Worm (Caenorhabditis elegans) whole organism, L3 larva: ENCODE measurements around the gene F40F8.1.

ENCODE experiments used
- ama-1 ChIP-seq: fragments of 150-350 bp; optimal IDR thresholded peaks from 2 replicates; lab custom pipeline; 2018
- ceh-28 ChIP-seq: fragments of 150-350 bp; optimal IDR thresholded peaks from 2 replicates; lab custom pipeline; 2014; ENCODE audit warnings: missing biosample characterization, missing genetic modification reagents, missing genetic modification characterization
- ceh-82 ChIP-seq: fragments of 150-350 bp; optimal IDR thresholded peaks from 2 replicates; lab custom pipeline; 2014; ENCODE audit warnings: missing biosample characterization, missing genetic modification characterization
- elt-1 ChIP-seq: fragments of 150-350 bp; optimal IDR thresholded peaks from 2 replicates; lab custom pipeline; 2014; ENCODE audit warnings: missing biosample characterization, missing genetic modification characterization
- fos-1 ChIP-seq: fragments of 150-350 bp; optimal IDR thresholded peaks from 2 replicates; lab custom pipeline; 2014; ENCODE audit warnings: missing biosample characterization, missing genetic modification characterization
- jun-1 ChIP-seq: fragments of 150-350 bp; optimal IDR thresholded peaks from 2 replicates; lab custom pipeline; 2014; ENCODE audit warnings: missing biosample characterization, missing genetic modification reagents, missing genetic modification characterization
- lin-39 ChIP-seq: fragments of 150-350 bp; optimal IDR thresholded peaks from 2 replicates; lab custom pipeline; 2018; ENCODE audit warnings: missing biosample characterization, missing genetic modification reagents, missing genetic modification characterization
- nhr-11 ChIP-seq: fragments of 150-350 bp; optimal IDR thresholded peaks from 2 replicates; lab custom pipeline; 2014; ENCODE audit warnings: missing biosample characterization, missing genetic modification characterization
- nhr-28 ChIP-seq: fragments of 150-350 bp; optimal IDR thresholded peaks from 2 replicates; lab custom pipeline; 2014; ENCODE audit warnings: missing biosample characterization, missing genetic modification characterization
- nhr-76 ChIP-seq: fragments of 150-350 bp; sonication (generic microtip); optimal IDR thresholded peaks from 5 replicates; lab custom pipeline; 2014; ENCODE audit warnings: missing biosample characterization, missing genetic modification characterization
- pqm-1 ChIP-seq: fragments of 150-350 bp; optimal IDR thresholded peaks from 2 replicates; lab custom pipeline; 2017; ENCODE audit warnings: missing biosample characterization, missing genetic modification characterization, inconsistent platforms
- skn-1 ChIP-seq: fragments of 150-350 bp; optimal IDR thresholded peaks from 2 replicates; lab custom pipeline; 2014; ENCODE audit warnings: missing biosample characterization, missing genetic modification characterization
- snpc-4 ChIP-seq: fragments of 150-350 bp; optimal IDR thresholded peaks from 2 replicates; lab custom pipeline; 2014; ENCODE audit warnings: missing biosample characterization, missing genetic modification characterization
- ztf-11 ChIP-seq: fragments of 150-350 bp; optimal IDR thresholded peaks from 2 replicates; lab custom pipeline; 2014; ENCODE audit warnings: missing biosample characterization, missing genetic modification characterization

DNA sequence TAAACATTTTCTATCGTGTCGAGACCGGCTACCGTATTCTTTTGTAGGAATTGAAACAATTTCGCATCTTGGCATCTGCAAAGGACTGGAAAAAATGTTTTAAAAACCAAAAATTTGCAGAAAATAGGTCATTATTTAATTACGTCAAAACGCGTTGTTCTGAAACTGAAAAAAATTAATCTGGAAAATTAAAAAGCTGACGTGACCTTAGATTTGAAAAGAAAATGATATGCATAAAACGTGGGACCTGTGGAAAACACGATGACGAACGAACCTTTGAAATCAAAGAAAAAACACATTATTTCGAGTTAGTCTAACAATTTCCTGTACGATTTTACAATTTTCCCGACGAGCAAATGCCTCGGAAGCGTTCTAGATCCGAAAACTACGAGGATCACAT lies 23.3 kb upstream of the F40F8.1 start, which contains the start of gene C09H10.9:
- TF ChIP-seq lin-39 (tag; lab: Kevin White, UChicago) (no peak), ama-1 (lab: Kevin White, UChicago) (no peak), ceh-82 (tag; lab: Kevin White, UChicago) (no peak), nhr-11 (tag; lab: Kevin White, UChicago) (no peak), ztf-11 (tag; lab: Kevin White, UChicago) (no peak), snpc-4 (tag; lab: Kevin White, UChicago) (no peak), fos-1 (tag; lab: Kevin White, UChicago) (no peak), jun-1 (tag; lab: Kevin White, UChicago) (no peak), elt-1 (tag; lab: Kevin White, UChicago) (no peak), skn-1 (tag; lab: Kevin White, UChicago) (no peak), nhr-28 (no peak), pqm-1 (tag; lab: Kevin White, UChicago) (no peak), ceh-28 (tag; lab: Kevin White, UChicago) (no peak), nhr-76 (tag; lab: Kevin White, UChicago) (no peak)
